Fruit fly (Drosophila melanogaster) whole organism, embryonic: ENCODE measurements around the gene CG33641.

Experiments
- Aef1 ChIP-seq: fragments of 200-800 bp; sonication (Bioruptor generic); IDR thresholded peaks from 3 replicates; pipeline ENCODE4 v1.3.6; 2022; ENCODE audit warnings: missing biosample characterization, missing genetic modification characterization
- Atf3 ChIP-seq: fragments of 200-800 bp; sonication (Bioruptor generic); optimal IDR thresholded peaks from 3 replicates; lab custom pipeline; 2016; ENCODE audit warnings: missing biosample characterization, missing genetic modification characterization
- CG10431 ChIP-seq: fragments of 200-800 bp; sonication (Bioruptor generic); optimal IDR thresholded peaks from 3 replicates; lab custom pipeline; 2018; ENCODE audit warnings: missing biosample characterization, mild to moderate bottlenecking, missing genetic modification characterization
- CG11247 ChIP-seq: fragments of 200-800 bp; sonication (Bioruptor generic); IDR thresholded peaks from 2 replicates; pipeline ENCODE4 v1.3.6; 2022; ENCODE audit warnings: missing biosample characterization, missing genetic modification characterization
- CG11504 ChIP-seq: fragments of 200-800 bp; sonication (Bioruptor generic); optimal IDR thresholded peaks from 3 replicates; lab custom pipeline; 2019; ENCODE audit warnings: missing biosample characterization, mild to moderate bottlenecking, missing genetic modification characterization, moderate library complexity
- CG12104 ChIP-seq: fragments of 200-800 bp; sonication (Bioruptor generic); optimal IDR thresholded peaks from 3 replicates; lab custom pipeline; 2016; ENCODE audit warnings: missing biosample characterization, missing genetic modification characterization
- CG16813 ChIP-seq: fragments of 200-800 bp; sonication (Bioruptor generic); IDR thresholded peaks from 3 replicates; pipeline ENCODE4 v1.3.6; 2022; ENCODE audit warnings: missing biosample characterization, missing genetic modification characterization; ENCODE audit not compliant: partially characterized antibody
- CG17829 ChIP-seq: fragments of 200-800 bp; optimal IDR thresholded peaks from 2 replicates; lab custom pipeline; 2019; ENCODE audit warnings: missing biosample characterization, mild to moderate bottlenecking, missing genetic modification characterization, moderate library complexity
- CG2129 ChIP-seq: fragments of 200-800 bp; sonication (Bioruptor generic); IDR thresholded peaks from 2 replicates; pipeline ENCODE4 v1.3.6; 2022; ENCODE audit warnings: missing biosample characterization, missing genetic modification characterization; ENCODE audit not compliant: partially characterized antibody
- CG30403 ChIP-seq: fragments of 200-800 bp; sonication (Bioruptor generic); optimal IDR thresholded peaks from 3 replicates; lab custom pipeline; 2016; ENCODE audit warnings: missing biosample characterization, missing genetic modification characterization
- CG31441 ChIP-seq: fragments of 200-800 bp; sonication (Bioruptor generic); IDR thresholded peaks from 2 replicates; pipeline ENCODE4 v1.3.6; 2022; ENCODE audit warnings: missing biosample characterization, missing genetic modification characterization
- CG32532 ChIP-seq: fragments of 200-800 bp; sonication (Bioruptor generic); IDR thresholded peaks from 2 replicates; pipeline ENCODE4 v1.3.6; 2022; ENCODE audit warnings: missing biosample characterization, missing genetic modification characterization
- CG33557 ChIP-seq: fragments of 200-800 bp; sonication (Bioruptor generic); optimal IDR thresholded peaks from 2 replicates; lab custom pipeline; 2019; ENCODE audit warnings: missing biosample characterization, mild to moderate bottlenecking, missing genetic modification characterization, moderate library complexity
- CG3847 ChIP-seq: fragments of 200-800 bp; sonication (Bioruptor generic); IDR thresholded peaks from 2 replicates; pipeline ENCODE4 v1.3.6; 2022; ENCODE audit warnings: missing biosample characterization, missing genetic modification characterization
- CG42726 ChIP-seq: fragments of 200-800 bp; sonication (Bioruptor generic); IDR thresholded peaks from 2 replicates; pipeline ENCODE4 v1.3.6; 2022; ENCODE audit warnings: missing biosample characterization, missing genetic modification characterization; ENCODE audit not compliant: partially characterized antibody
- CG43689 ChIP-seq: fragments of 200-800 bp; sonication (Bioruptor generic); IDR thresholded peaks from 2 replicates; pipeline ENCODE4 v1.3.6; 2022; ENCODE audit warnings: missing biosample characterization, missing genetic modification characterization
- CG4424 ChIP-seq: fragments of 200-800 bp; sonication (Bioruptor generic); optimal IDR thresholded peaks from 3 replicates; lab custom pipeline; 2016; ENCODE audit warnings: missing biosample characterization, missing genetic modification characterization
- CG6175 ChIP-seq: fragments of 200-800 bp; sonication (Bioruptor generic); IDR thresholded peaks from 3 replicates; pipeline ENCODE4 v1.3.6; 2022; ENCODE audit warnings: missing biosample characterization, missing genetic modification characterization
- CG6854 ChIP-seq: fragments of 200-800 bp; sonication (Bioruptor generic); optimal IDR thresholded peaks from 3 replicates; lab custom pipeline; 2017; ENCODE audit warnings: missing biosample characterization, mild to moderate bottlenecking, missing genetic modification characterization
- CG7372 ChIP-seq: fragments of 200-800 bp; sonication (Bioruptor generic); IDR thresholded peaks from 2 replicates; pipeline ENCODE4 v1.3.6; 2022; ENCODE audit warnings: missing biosample characterization, missing genetic modification characterization
- CTCF ChIP-seq: fragments of 200-800 bp; sonication (Bioruptor generic); optimal IDR thresholded peaks from 2 replicates; lab custom pipeline; 2017; ENCODE audit warnings: missing biosample characterization, mild to moderate bottlenecking, missing genetic modification characterization, moderate library complexity
- Doc3 ChIP-seq: fragments of 200-800 bp; sonication (Bioruptor generic); IDR thresholded peaks from 3 replicates; pipeline ENCODE4 v1.3.6; 2022; ENCODE audit warnings: missing biosample characterization, missing genetic modification characterization; ENCODE audit not compliant: partially characterized antibody
- Dref ChIP-seq: fragments of 200-800 bp; sonication (Bioruptor generic); IDR thresholded peaks from 2 replicates; pipeline ENCODE4 v1.3.6; 2022; ENCODE audit warnings: missing biosample characterization, missing genetic modification characterization
- HLH4C ChIP-seq: fragments of 200-800 bp; sonication (Bioruptor generic); IDR thresholded peaks from 3 replicates; pipeline ENCODE4 v1.3.6; 2022; ENCODE audit warnings: missing biosample characterization, missing genetic modification characterization; ENCODE audit not compliant: partially characterized antibody
- Hmr ChIP-seq: fragments of 200-800 bp; sonication (Bioruptor generic); optimal IDR thresholded peaks from 3 replicates; lab custom pipeline; 2017; ENCODE audit warnings: mild to moderate bottlenecking, missing biosample characterization, missing genetic modification reagents, missing genetic modification characterization
- Hr51 ChIP-seq, 2 experiments: fragments of 200-800 bp; sonication (Bioruptor generic); optimal IDR thresholded peaks; 2 replicates in 1 of 2; 3 replicates in 1 of 2; lab custom pipeline; 2016 to 2018; ENCODE audit warnings: missing biosample characterization in 2 of 2, missing genetic modification characterization in 2 of 2, mild to moderate bottlenecking in 1 of 2, moderate library complexity in 1 of 2
- Jarid2 ChIP-seq: fragments of 200-800 bp; sonication (Bioruptor generic); optimal IDR thresholded peaks from 3 replicates; lab custom pipeline; 2017; ENCODE audit warnings: mild to moderate bottlenecking, missing biosample characterization, missing genetic modification reagents, missing genetic modification characterization
- Kr ChIP-seq: fragments of 200-800 bp; sonication (Bioruptor generic); optimal IDR thresholded peaks from 2 replicates; lab custom pipeline; 2017; ENCODE audit warnings: missing biosample characterization, mild to moderate bottlenecking, missing genetic modification characterization
- Mad ChIP-seq: fragments of 200-800 bp; sonication (Bioruptor generic); optimal IDR thresholded peaks from 2 replicates; lab custom pipeline; 2016; ENCODE audit warnings: missing biosample characterization, missing genetic modification characterization
- Myb ChIP-seq: fragments of 200-800 bp; sonication (Bioruptor generic); optimal IDR thresholded peaks from 2 replicates; lab custom pipeline; 2016; ENCODE audit warnings: missing biosample characterization, missing genetic modification characterization
- Nf-YA ChIP-seq: fragments of 200-800 bp; sonication (Bioruptor generic); IDR thresholded peaks from 2 replicates; pipeline ENCODE4 v1.3.6; 2022; ENCODE audit warnings: missing biosample characterization, missing genetic modification characterization
- Nf-YC ChIP-seq: fragments of 200-800 bp; optimal IDR thresholded peaks from 3 replicates; lab custom pipeline; 2019; ENCODE audit warnings: missing biosample characterization, mild to moderate bottlenecking, missing genetic modification characterization, moderate library complexity
- Side ChIP-seq: fragments of 200-800 bp; sonication (Bioruptor generic); optimal IDR thresholded peaks from 2 replicates; lab custom pipeline; 2016; ENCODE audit warnings: missing biosample characterization, missing genetic modification characterization
- Six4 ChIP-seq: fragments of 200-800 bp; sonication (Bioruptor generic); optimal IDR thresholded peaks from 2 replicates; lab custom pipeline; 2016; ENCODE audit warnings: missing biosample characterization, missing genetic modification characterization
- Sox100B ChIP-seq: fragments of 200-800 bp; sonication (Bioruptor generic); optimal IDR thresholded peaks from 3 replicates; lab custom pipeline; 2018; ENCODE audit warnings: missing biosample characterization, mild to moderate bottlenecking, missing genetic modification characterization
- ab ChIP-seq: fragments of 200-800 bp; sonication (Bioruptor generic); optimal IDR thresholded peaks from 2 replicates; lab custom pipeline; 2016; ENCODE audit warnings: missing biosample characterization, missing genetic modification characterization
- al ChIP-seq: fragments of 200-800 bp; sonication (Bioruptor generic); IDR thresholded peaks from 2 replicates; pipeline ENCODE4 v1.3.6; 2022; ENCODE audit warnings: missing biosample characterization, missing genetic modification characterization
- cg ChIP-seq: fragments of 200-800 bp; sonication (Bioruptor generic); optimal IDR thresholded peaks from 3 replicates; lab custom pipeline; 2019; ENCODE audit warnings: missing biosample characterization, mild to moderate bottlenecking, missing genetic modification characterization, moderate library complexity
- exex ChIP-seq: fragments of 200-800 bp; sonication (Bioruptor generic); optimal IDR thresholded peaks from 4 replicates; lab custom pipeline; 2018; ENCODE audit warnings: missing biosample characterization, mild to moderate bottlenecking, missing genetic modification characterization, moderate library complexity
- eyg ChIP-seq: fragments of 200-800 bp; sonication (Bioruptor generic); optimal IDR thresholded peaks from 3 replicates; lab custom pipeline; 2016; ENCODE audit warnings: missing biosample characterization, missing genetic modification characterization
- gcm2 ChIP-seq: fragments of 200-800 bp; sonication (Bioruptor generic); optimal IDR thresholded peaks from 2 replicates; lab custom pipeline; 2016; ENCODE audit warnings: missing biosample characterization, missing genetic modification characterization
- hb ChIP-seq: fragments of 200-800 bp; sonication (Bioruptor generic); IDR thresholded peaks from 3 replicates; pipeline ENCODE4 v1.3.6; 2022; ENCODE audit warnings: missing biosample characterization, missing genetic modification characterization; ENCODE audit not compliant: partially characterized antibody
- inv ChIP-seq: fragments of 200-800 bp; sonication (Bioruptor generic); IDR thresholded peaks from 2 replicates; pipeline ENCODE4 v1.3.6; 2022; ENCODE audit warnings: missing biosample characterization, missing genetic modification characterization; ENCODE audit not compliant: partially characterized antibody
- nmo ChIP-seq: fragments of 200-800 bp; sonication (Bioruptor generic); optimal IDR thresholded peaks from 2 replicates; lab custom pipeline; 2018; ENCODE audit warnings: missing biosample characterization, mild to moderate bottlenecking, missing genetic modification characterization, moderate library complexity
- pb ChIP-seq: fragments of 200-800 bp; sonication (Bioruptor generic); optimal IDR thresholded peaks from 3 replicates; lab custom pipeline; 2016; ENCODE audit warnings: missing biosample characterization, missing genetic modification characterization
- shn ChIP-seq: fragments of 200-800 bp; sonication (Bioruptor generic); optimal IDR thresholded peaks from 3 replicates; lab custom pipeline; 2016; ENCODE audit warnings: missing biosample characterization, missing genetic modification characterization
- sr ChIP-seq: fragments of 200-800 bp; sonication (Bioruptor generic); IDR thresholded peaks from 3 replicates; pipeline ENCODE4 v1.3.6; 2022; ENCODE audit warnings: missing biosample characterization, missing genetic modification characterization
- tx ChIP-seq: fragments of 200-800 bp; sonication (Bioruptor generic); optimal IDR thresholded peaks from 2 replicates; lab custom pipeline; 2016; ENCODE audit warnings: missing biosample characterization, missing genetic modification characterization
- wor ChIP-seq: fragments of 200-800 bp; sonication (Bioruptor generic); IDR thresholded peaks from 2 replicates; pipeline ENCODE4 v1.3.6; 2022; ENCODE audit warnings: missing biosample characterization, missing genetic modification characterization

The CG33641 gene

DNA sequence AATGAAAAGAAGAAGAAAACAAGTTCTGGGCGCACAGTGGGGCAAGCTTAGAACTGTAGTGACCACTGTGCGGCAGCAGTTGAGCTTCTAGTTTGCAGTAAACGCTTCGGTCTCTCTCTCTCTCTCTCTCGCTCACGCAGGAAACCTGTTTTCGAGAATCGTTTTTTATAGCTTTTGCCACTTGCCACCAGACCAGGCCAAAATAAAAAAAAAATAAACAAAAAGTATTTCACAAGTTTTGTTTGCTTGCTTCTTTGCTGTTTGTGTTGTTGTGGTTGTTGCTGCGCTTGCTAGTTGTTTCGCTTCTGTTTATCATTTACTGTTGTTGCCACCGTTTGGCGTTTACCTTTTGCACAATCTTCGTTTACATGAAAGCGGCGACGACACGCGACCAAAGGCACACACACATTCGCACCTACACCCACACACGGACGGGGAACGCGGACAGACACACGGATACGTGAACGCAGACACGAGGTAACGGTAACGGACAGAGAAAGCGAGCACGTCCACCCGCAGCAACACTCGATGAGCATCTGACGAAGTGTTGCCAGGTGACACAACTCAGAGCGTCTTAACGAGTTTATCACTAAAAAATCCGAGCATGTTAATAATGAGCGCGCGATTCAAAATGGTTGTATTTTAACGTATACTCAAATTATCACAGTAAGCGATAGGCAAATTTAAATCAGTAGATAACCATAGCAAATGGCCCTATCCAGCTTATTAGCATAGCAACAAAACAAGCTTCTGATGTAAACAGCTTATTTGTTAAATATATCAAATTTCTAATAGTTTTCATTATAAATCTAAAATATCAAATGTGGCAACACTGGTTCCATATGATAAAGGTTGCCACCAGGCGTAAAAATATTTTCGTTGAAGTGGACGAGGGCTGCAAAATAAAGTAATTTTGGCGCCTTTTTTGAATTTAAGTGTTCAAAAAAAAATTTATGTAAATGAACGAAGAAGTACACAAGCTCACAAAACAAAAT, 20.2 kb downstream of the CG33641 start, which contains the start of gene B4 (continued):
- no peak for TF ChIP-seq CG31441 (GFP tag; lab: Robert Waterston, UW)
- peak; percentile 66 for TF ChIP-seq Side (GFP tag; lab: Kevin White, UChicago)
- peak; percentile 90; the same call in 2 of the 3 replicates for TF ChIP-seq CG6175 (GFP tag; lab: Robert Waterston, UW)
- peak; percentile 42 for TF ChIP-seq CG32532 (GFP tag; lab: Robert Waterston, UW)
- TF ChIP-seq cg (GFP tag; lab: Kevin White, UChicago): peak; percentile 92
- no peak for TF ChIP-seq eyg
- TF ChIP-seq CG4424 (GFP tag; lab: Kevin White, UChicago): no peak
- TF ChIP-seq al (GFP tag; lab: Robert Waterston, UW): no peak
- peak; percentile 77 for TF ChIP-seq CG42726 (GFP tag; lab: Robert Waterston, UW)
- no peak for TF ChIP-seq CG7372 (GFP tag; lab: Robert Waterston, UW)
- no peak for TF ChIP-seq CG2129 (GFP tag; lab: Robert Waterston, UW)
- no peak for TF ChIP-seq Dref
- TF ChIP-seq CG16813 (GFP tag; lab: Robert Waterston, UW): no peak
- no peak; the same call in 1 of the 2 replicates for TF ChIP-seq CG43689
- TF ChIP-seq CG6854 (GFP tag; lab: Kevin White, UChicago): peak; percentile 56
- peak; percentile 26; the same call in 1 of the 2 replicates for TF ChIP-seq inv (GFP tag; lab: Robert Waterston, UW)
- no peak for TF ChIP-seq HLH4C (GFP tag; lab: Robert Waterston, UW)
- TF ChIP-seq CG30403 (GFP tag; lab: Kevin White, UChicago): no peak
- TF ChIP-seq pb (GFP tag; lab: Kevin White, UChicago): peak; percentile 70
- TF ChIP-seq Atf3 (GFP tag; lab: Kevin White, UChicago): no peak
- TF ChIP-seq CG11504 (tag; lab: Kevin White, UChicago): peak; percentile 6
- TF ChIP-seq CG33557 (GFP tag; lab: Kevin White, UChicago): no peak
- TF ChIP-seq tx (GFP tag; lab: Kevin White, UChicago): no peak
- no peak for TF ChIP-seq nmo (GFP tag; lab: Kevin White, UChicago)
- peak; percentile 34 for TF ChIP-seq CG12104 (GFP tag; lab: Kevin White, UChicago)
- peak in 1 of 2 experiments; percentile 3 for TF ChIP-seq Hr51 (GFP tag; optimal IDR thresholded peaks at IDR 0.05; lab: Kevin White, UChicago)
- TF ChIP-seq Aef1: no peak; the same call in 2 of the 3 replicates
- TF ChIP-seq shn (GFP tag; lab: Kevin White, UChicago): no peak
- TF ChIP-seq Kr (GFP tag; lab: Kevin White, UChicago): peak; percentile 65
- peak; percentile 65 for TF ChIP-seq Hmr
- TF ChIP-seq Nf-YA (GFP tag; lab: Robert Waterston, UW): peak; percentile 40; the same call in 1 of the 2 replicates
- TF ChIP-seq Doc3: no peak
- TF ChIP-seq wor: no peak
- no peak for TF ChIP-seq hb (GFP tag; lab: Robert Waterston, UW)
- TF ChIP-seq Mad: no peak
- peak; percentile 37 for TF ChIP-seq Myb
- TF ChIP-seq Jarid2 (GFP tag; lab: Kevin White, UChicago): peak; percentile 96
- TF ChIP-seq ab (GFP tag; lab: Kevin White, UChicago): no peak
- TF ChIP-seq Six4 (GFP tag; lab: Kevin White, UChicago): no peak
- TF ChIP-seq CG10431 (GFP tag; lab: Kevin White, UChicago): peak; percentile 62
- peak; percentile 30 for TF ChIP-seq gcm2 (GFP tag; lab: Kevin White, UChicago)
- TF ChIP-seq CTCF: no peak
- no peak; the same call in 1 of the 3 replicates for TF ChIP-seq sr
- no peak for TF ChIP-seq Nf-YC (tag; lab: Kevin White, UChicago)
- peak; percentile 38; the same call in 1 of the 2 replicates for TF ChIP-seq CG3847 (GFP tag; lab: Robert Waterston, UW)
- no peak for TF ChIP-seq CG11247 (GFP tag; lab: Robert Waterston, UW)
- TF ChIP-seq exex (tag; lab: Kevin White, UChicago): peak; percentile 4
- TF ChIP-seq Sox100B: no peak
- no peak for TF ChIP-seq CG17829 (tag; lab: Kevin White, UChicago)
